Worm (Caenorhabditis elegans) whole organism, L1 larva: ENCODE data around the gene F41E6.12.

Experiments used
- Y116A8C.19 ChIP-seq: sonication (generic microtip); optimal IDR thresholded peaks from 2 replicates; lab custom pipeline; 2016; ENCODE audit warnings: missing compliant biosample characterization, missing genetic modification characterization, borderline replicate concordance
- ama-1 ChIP-seq: fragments of 150-350 bp; optimal IDR thresholded peaks from 2 replicates; lab custom pipeline; 2014
- elt-2 ChIP-seq: sonication (generic microtip); optimal IDR thresholded peaks from 2 replicates; lab custom pipeline; 2016; ENCODE audit warnings: missing genetic modification characterization, mild to moderate bottlenecking, inconsistent platforms, missing compliant biosample characterization, missing genetic modification reagents
- lin-35 ChIP-seq, 2 experiments: fragments of 150-350 bp; optimal IDR thresholded peaks; 2 replicates each; lab custom pipeline; 2014; ENCODE audit warnings: missing biosample characterization in 2 of 2, missing genetic modification characterization in 2 of 2, missing genetic modification reagents in 2 of 2
- mdl-1 ChIP-seq, 2 experiments: fragments of 150-350 bp; optimal IDR thresholded peaks; 2 replicates each; lab custom pipeline; 2014 to 2017; ENCODE audit warnings: missing biosample characterization in 2 of 2, missing genetic modification characterization in 2 of 2, inconsistent platforms in 1 of 2
- nhr-19 ChIP-seq: fragments of 200-800 bp; sonication (Bioruptor generic); conservative IDR thresholded peaks from 2 replicates; pipeline ENCODE4 v1.3.6; 2022; ENCODE audit warnings: missing genetic modification characterization, missing compliant biosample characterization
- sptf-1 ChIP-seq: fragments of 150-350 bp; optimal IDR thresholded peaks from 2 replicates; lab custom pipeline; 2014; ENCODE audit warnings: missing biosample characterization, missing genetic modification characterization
- ztf-4 ChIP-seq: fragments of 150-350 bp; optimal IDR thresholded peaks from 2 replicates; lab custom pipeline; 2014; ENCODE audit warnings: missing biosample characterization, missing genetic modification characterization

DNA sequence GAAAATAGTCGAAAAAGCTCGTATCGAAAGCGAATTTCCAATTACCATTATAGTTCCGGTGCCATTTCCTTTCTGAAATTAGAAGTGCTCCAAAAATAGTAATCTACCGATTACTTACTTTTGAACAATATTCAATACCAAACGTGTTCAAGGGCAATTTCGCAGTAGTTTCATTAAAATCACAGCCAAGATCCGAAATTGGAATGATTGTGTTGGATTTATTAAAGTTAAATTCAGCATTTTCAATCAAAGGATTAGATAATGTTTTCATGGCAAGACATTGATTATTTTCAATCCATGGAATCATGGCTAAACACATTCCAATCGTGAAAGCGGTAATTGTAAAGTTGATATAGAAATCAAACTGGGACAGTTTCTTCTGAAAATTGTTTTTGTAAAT is 3.9 kb upstream of the F41E6.12 start:
- TF ChIP-seq lin-35 (GFP tag; optimal IDR thresholded peaks at IDR 0.05; lab: Kevin White, UChicago) (no peak), ama-1 (lab: Kevin White, UChicago) (no peak), ztf-4 (tag; lab: Kevin White, UChicago) (no peak), nhr-19 (GFP tag; lab: Robert Waterston, UW) (no peak), Y116A8C.19 (tag; lab: Kevin White, UChicago) (no peak), sptf-1 (tag; lab: Kevin White, UChicago) (no peak), mdl-1 (tag; optimal IDR thresholded peaks at IDR 0.05; lab: Kevin White, UChicago) (no peak), elt-2 (tag; lab: Kevin White, UChicago) (no peak)
